Fruit fly (Drosophila melanogaster) ovary, adult (tissue): ENCODE measurements around the gene Bug22.

Experiments used
- CG17801 ChIP-seq: fragments of 200-800 bp; optimal IDR thresholded peaks from 2 replicates; lab custom pipeline; 2019; ENCODE audit warnings: missing biosample characterization, mild to moderate bottlenecking, missing genetic modification characterization, moderate library complexity; ENCODE audit not compliant: partially characterized antibody

Gene Bug22

DNA sequence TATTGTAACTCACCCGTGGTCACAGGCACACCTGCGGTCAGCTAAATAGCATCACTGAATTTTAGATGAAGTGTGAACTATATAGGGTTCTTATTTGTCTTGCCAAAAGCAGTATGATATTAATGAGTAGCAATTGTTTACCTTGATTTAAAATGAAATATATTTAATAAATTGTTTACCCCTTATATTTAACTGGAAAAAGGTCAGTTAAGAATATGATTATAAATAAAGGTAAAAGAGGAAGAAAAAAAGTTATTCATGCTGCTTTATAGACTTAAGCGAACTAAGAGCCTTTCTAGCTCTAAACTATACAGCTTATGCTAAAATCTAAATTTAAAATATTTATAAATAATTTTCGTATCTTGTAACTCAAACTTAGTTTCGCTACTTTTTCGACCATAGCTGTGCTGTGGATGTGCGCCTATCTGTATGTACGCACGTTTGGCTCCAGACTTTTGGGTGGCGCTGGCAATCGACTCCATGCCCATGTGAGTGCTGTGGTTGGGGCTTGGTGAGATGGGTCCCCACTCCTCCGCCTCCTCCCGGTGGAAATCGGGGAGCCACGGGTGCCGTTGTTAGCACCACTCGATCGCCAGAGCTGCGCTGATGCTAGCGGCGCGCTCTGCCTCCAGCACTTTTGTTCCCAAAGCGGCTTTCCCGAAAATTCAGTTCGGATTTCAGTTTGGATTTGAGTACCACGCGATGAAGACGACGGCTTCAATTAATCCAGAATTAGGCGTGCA, 11.5 kb upstream of the Bug22 start, which contains the start of gene loh:
Gene loh (plus strand): TSS at position 487 of the 743 bp plus-strand sequence.
- no peak for TF ChIP-seq CG17801 (GFP tag; lab: Kevin White, UChicago)

DNA sequence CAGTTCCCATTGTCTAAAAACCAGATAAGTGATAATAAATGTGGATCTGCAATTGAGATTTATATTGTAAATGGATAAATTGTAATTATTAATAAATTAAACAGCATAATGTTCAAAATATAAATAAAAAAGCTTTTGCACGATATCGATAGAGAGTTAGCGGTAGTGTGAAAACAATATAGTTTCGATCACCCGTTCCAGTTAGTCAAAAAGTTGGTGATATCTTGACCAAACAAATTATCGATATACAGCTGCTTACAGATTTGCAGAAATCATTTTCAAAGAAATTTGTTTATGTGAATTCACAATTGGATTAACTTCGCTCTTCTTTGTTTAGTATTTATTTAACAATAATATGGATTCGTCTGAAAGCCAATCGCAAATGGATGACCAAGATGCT, 8.5 kb upstream of the Bug22 start, which contains the start of gene Nse4:
Gene Nse4 (plus strand): TSS at position 267 of the 400 bp plus-strand sequence.
- TF ChIP-seq CG17801 (GFP tag; lab: Kevin White, UChicago) = peak; percentile 31

DNA sequence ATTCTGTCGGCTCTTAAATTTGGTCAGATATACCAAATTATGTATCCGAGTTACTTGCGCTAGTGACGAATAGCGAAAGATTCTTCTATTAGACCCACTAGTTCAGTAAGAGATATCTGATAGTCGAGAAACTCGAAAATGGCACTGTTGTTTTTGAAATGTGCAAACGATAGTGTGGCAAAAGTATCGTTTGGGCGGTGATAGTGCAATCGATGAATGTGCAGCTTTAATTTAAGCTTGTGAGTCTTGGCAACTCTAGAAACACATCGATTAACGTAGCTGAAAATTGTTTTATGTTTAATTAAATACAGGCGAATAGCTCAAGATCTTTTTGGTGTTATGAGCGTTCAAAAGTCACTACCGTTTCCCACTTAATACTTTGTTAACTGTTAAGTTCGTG, 6.6 kb upstream of the Bug22 start, which contains the start of gene STUB1:
Gene STUB1 (plus strand): TSS at position 232 of the 400 bp plus-strand sequence.
- TF ChIP-seq CG17801 (GFP tag; lab: Kevin White, UChicago) = peak; percentile 29

dm6 chr2L:10435606-10436160, 5.0 kb upstream of the Bug22 start, which contains the start of the genes TBC1D16 and holn1:
Gene TBC1D16 (minus strand): TSS chr2L:10435656.
Gene holn1 (plus strand): TSS chr2L:10435995.
- no peak for TF ChIP-seq CG17801 (GFP tag; lab: Kevin White, UChicago)

DNA sequence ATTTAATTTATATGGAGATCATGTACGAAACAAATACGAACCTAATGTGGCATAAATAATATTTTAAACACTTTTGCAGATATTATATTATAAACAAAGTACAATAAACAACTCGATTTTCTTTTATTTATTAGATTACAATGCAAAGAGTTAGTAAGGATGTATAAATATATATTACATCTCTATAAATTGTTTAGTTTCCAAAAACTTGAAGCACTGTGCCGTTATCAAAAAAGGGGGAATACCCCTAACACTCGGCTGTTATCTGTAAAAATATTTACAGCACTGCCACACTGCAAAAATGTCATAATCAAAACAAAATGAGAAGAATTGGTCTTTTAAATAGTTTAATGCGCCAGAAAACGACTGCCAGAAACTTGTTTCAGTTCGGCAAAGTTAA, 2.2 kb downstream of the Bug22 start, which contains the start of gene CG5188:
Gene CG5188 (plus strand): TSS at position 302 of the 400 bp plus-strand sequence.
- TF ChIP-seq CG17801 (GFP tag; lab: Kevin White, UChicago) = peak; percentile 17

- TF ChIP-seq CG17801 (GFP tag; lab: Kevin White, UChicago) = peak; percentile 79
Measured at dm6 chr2L:10426534-10427048, 4.1 kb downstream of the Bug22 start, which contains the start of the genes SmB and KdelR. Gene SmB (minus strand): TSS chr2L:10426627. Gene KdelR (plus strand): TSS chr2L:10426887.

- no peak for TF ChIP-seq CG17801 (GFP tag; lab: Kevin White, UChicago)
Measured at dm6 chr2L:10425599-10425998, 5.1 kb downstream of the Bug22 start.

DNA sequence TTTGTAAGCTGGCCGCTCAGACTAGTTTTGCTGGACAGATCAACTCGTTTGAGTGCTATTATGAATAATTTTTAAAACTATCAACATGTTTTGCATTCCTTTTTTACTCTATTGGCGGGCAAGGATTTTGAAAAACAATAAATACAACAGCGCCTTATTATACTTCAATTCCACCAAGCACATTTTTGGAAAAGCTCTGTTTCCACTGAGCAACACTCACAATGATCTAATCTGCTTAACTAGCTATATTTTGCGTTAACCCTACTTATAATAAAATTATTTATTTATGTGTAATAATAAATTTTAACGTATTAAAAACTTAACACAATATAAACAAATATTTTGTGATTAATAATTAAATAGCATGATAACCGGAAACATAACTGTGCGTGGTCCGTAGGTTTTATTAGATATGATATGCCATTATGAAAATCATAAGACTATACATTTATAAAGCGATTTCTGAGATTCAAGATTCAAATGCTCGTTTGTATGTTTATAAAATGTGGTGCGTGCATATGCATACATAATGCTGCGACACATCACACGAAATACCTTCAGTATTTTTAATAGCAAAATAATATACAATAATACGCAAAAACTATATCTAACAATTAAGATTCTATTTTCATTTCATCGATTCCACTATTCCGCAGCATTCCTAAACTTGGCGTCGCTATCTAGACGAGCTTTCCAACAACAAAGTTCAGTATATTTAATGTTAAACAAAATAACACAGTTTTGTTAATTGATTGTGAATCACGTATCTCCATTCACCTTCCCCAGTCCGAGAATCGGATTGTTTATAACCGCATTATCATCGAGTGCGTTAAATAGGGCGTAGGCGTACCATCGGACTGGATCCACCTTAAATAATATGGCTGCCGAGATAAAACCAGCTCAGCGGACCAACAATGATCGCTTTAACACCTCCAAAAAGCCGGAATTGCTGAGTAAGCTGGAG, 7.8 kb downstream of the Bug22 start, which contains the start of the genes pie and Wdfy2:
Gene pie (minus strand): TSS at position 138 of the 964 bp plus-strand sequence.
Gene Wdfy2 (plus strand): TSS at position 649 of the 964 bp plus-strand sequence.
- TF ChIP-seq CG17801 (GFP tag; lab: Kevin White, UChicago) = no peak

DNA sequence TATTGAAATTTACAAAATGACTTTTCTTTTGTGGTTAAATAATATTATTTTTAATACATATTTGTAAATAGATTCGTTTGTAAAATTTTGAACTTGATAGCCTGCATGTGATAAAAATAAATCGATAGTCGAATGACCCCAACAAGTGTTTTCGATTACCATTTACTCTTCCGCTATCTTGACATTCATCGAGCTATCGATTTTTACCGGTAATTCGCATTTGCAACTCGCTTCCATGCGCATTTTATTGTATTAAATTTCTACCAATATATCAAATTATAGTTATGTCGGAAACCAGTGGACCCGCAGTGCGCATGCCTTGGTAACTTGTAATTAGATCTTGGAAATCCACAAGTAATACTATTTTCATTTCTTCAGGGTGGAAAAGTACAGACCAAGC, 11.7 kb downstream of the Bug22 start, which contains the start of gene RfC3:
Gene RfC3 (plus strand): TSS at position 210 of the 400 bp plus-strand sequence.
- TF ChIP-seq CG17801 (GFP tag; lab: Kevin White, UChicago) = no peak

dm6 chr2L:10413251-10414127, 17.2 kb downstream of the Bug22 start, which contains the start of the genes CG5355 and Klp31E:
Gene CG5355 (minus strand): TSS chr2L:10413463.
Gene Klp31E (plus strand): TSS chr2L:10414017.
- TF ChIP-seq CG17801 (GFP tag; lab: Kevin White, UChicago) = no peak

DNA sequence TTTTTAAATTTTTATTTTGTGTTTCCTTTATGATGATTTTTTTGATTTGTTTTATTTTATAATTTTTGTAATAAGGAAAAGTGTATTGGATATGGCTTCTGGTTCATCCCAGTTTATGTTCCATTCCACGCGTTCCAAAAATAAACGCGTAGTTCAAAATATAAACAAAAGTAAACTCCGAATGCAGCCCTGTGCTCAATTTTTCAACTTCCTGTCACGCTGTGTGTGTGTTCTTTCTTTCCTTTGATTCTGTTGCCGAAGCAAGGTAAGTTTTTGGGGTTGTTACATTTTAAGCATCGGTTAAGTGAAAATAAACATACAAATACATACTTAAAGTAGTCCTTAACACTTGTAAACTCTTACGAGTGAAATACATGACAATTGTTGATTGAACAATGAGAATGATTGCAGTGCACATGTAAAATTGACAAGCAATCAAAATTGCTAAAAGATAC, 22.6 kb downstream of the Bug22 start, which contains the start of the genes Ip259 and RpS27A:
Gene Ip259 (plus strand): TSS at position 231 of the 455 bp plus-strand sequence.
Gene RpS27A (plus strand): TSS at position 231 of the 455 bp plus-strand sequence.
- peak; percentile 83 for TF ChIP-seq CG17801 (GFP tag; lab: Kevin White, UChicago)

- no peak for TF ChIP-seq CG17801 (GFP tag; lab: Kevin White, UChicago)
Measured at dm6 chr2L:10405008-10405654, 25.6 kb downstream of the Bug22 start, which contains the start of the genes CG17768, LSm-4 and Ir31a. Gene CG17768 (minus strand): TSS chr2L:10405203. Gene LSm-4 (minus strand): TSS chr2L:10405203. Gene Ir31a (plus strand): TSS chr2L:10405565.
